Worm (Caenorhabditis elegans): Measurements from ENCODE around the gene T04F8.3.

DNA sequence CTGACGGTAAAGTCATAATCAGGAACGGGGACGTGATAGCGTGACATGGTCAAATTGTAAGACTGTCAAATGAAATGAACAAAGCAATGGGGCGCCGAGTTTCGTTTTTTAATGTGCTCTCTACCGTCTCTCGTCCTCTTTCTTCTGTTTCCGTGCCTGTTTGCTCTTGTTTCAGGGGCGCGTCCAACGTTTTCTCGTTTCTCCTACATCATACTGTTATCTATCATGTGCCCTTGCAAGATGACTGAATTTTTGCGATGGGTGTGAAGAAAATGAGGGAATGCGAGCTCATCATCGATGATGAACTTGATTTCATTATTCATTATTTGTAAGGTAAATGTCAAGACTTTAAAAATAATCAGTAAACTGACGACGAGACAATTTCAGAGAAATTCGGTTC is 22.4 kb downstream of the T04F8.3 start, which contains the start of gene T04F8.7:
- TF ChIP-seq nhr-237 (tag; optimal IDR thresholded peaks at IDR 0.05) (no peak), nhr-12 (tag; optimal IDR thresholded peaks at IDR 0.05) (no peak), nhr-2 (tag; optimal IDR thresholded peaks at IDR 0.05) (no peak), unc-62 (GFP tag; optimal IDR thresholded peaks at IDR 0.05) (no peak), lin-13 (tag; optimal IDR thresholded peaks at IDR 0.05) (no peak), unc-120 (tag; optimal IDR thresholded peaks at IDR 0.05; ENCODE audit: poor library complexity, severe bottlenecking) (no peak), ces-1 (GFP tag; optimal IDR thresholded peaks at IDR 0.05) (no peak), bed-3 (GFP tag; optimal IDR thresholded peaks at IDR 0.05) (no peak), mab-5 (tag; optimal IDR thresholded peaks at IDR 0.05) (no peak), lsy-2 (tag; optimal IDR thresholded peaks at IDR 0.05) (no peak), M03D4.4 (tag; optimal IDR thresholded peaks at IDR 0.05) (no peak), ztf-11 (tag; optimal IDR thresholded peaks at IDR 0.05) (no peak), nhr-76 (tag; optimal IDR thresholded peaks at IDR 0.05) (no peak)
